Fruit fly (Drosophila melanogaster) whole organism, pupa: Measurements from ENCODE around the gene CG2839.

Experiments used
- CG10348 ChIP-seq: fragments of 200-800 bp; sonication (Bioruptor generic); IDR thresholded peaks from 2 replicates; pipeline ENCODE4 v1.3.6; 2022; ENCODE audit warnings: missing biosample characterization, missing genetic modification characterization
- CG12605 ChIP-seq: fragments of 200-800 bp; sonication (Bioruptor generic); IDR thresholded peaks from 2 replicates; pipeline ENCODE4 v1.3.6; 2022; ENCODE audit warnings: missing biosample characterization, missing genetic modification characterization
- CG13204 ChIP-seq: fragments of 200-800 bp; sonication (Bioruptor generic); optimal IDR thresholded peaks from 2 replicates; lab custom pipeline; 2018; ENCODE audit warnings: missing biosample characterization, mild to moderate bottlenecking, missing genetic modification characterization, moderate library complexity
- CG14655 ChIP-seq: fragments of 200-800 bp; sonication (Bioruptor generic); optimal IDR thresholded peaks from 3 replicates; lab custom pipeline; 2017; ENCODE audit warnings: mild to moderate bottlenecking, missing biosample characterization, missing genetic modification reagents, missing genetic modification characterization
- CG15710 ChIP-seq: fragments of 200-800 bp; sonication (Bioruptor generic); optimal IDR thresholded peaks from 2 replicates; lab custom pipeline; 2018; ENCODE audit warnings: missing biosample characterization, mild to moderate bottlenecking, missing genetic modification characterization, moderate library complexity
- CG17806 ChIP-seq: fragments of 200-800 bp; sonication (Bioruptor generic); optimal IDR thresholded peaks from 2 replicates; lab custom pipeline; 2018; ENCODE audit warnings: missing biosample characterization, mild to moderate bottlenecking, missing genetic modification characterization, moderate library complexity
- CG32121 ChIP-seq: fragments of 200-800 bp; sonication (Bioruptor generic); IDR thresholded peaks from 2 replicates; pipeline ENCODE4 v1.3.6; 2022; ENCODE audit warnings: missing biosample characterization, missing genetic modification characterization
- CG34367 ChIP-seq: fragments of 200-800 bp; sonication (Bioruptor generic); optimal IDR thresholded peaks from 2 replicates; lab custom pipeline; 2018; ENCODE audit warnings: missing biosample characterization, mild to moderate bottlenecking, missing genetic modification characterization
- CG4496 ChIP-seq: fragments of 200-800 bp; sonication (Bioruptor generic); IDR thresholded peaks from 3 replicates; pipeline ENCODE4 v1.3.6; 2022; ENCODE audit warnings: missing biosample characterization, missing genetic modification characterization
- CG8159 ChIP-seq: fragments of 200-800 bp; sonication (Bioruptor generic); optimal IDR thresholded peaks from 3 replicates; lab custom pipeline; 2018; ENCODE audit warnings: missing biosample characterization, mild to moderate bottlenecking, missing genetic modification characterization, moderate library complexity
- CG8301 ChIP-seq: fragments of 200-800 bp; sonication (Bioruptor generic); optimal IDR thresholded peaks from 2 replicates; lab custom pipeline; 2018; ENCODE audit warnings: missing biosample characterization, mild to moderate bottlenecking, missing genetic modification characterization
- CG9948 ChIP-seq: fragments of 200-800 bp; sonication (Bioruptor generic); optimal IDR thresholded peaks from 2 replicates; lab custom pipeline; 2018; ENCODE audit warnings: missing biosample characterization, mild to moderate bottlenecking, missing genetic modification characterization, moderate library complexity
- D1 ChIP-seq: fragments of 200-800 bp; sonication (Bioruptor generic); optimal IDR thresholded peaks from 2 replicates; lab custom pipeline; 2018; ENCODE audit warnings: missing biosample characterization, mild to moderate bottlenecking, missing genetic modification characterization, moderate library complexity
- EcR ChIP-seq: fragments of 200-800 bp; sonication (Bioruptor generic); optimal IDR thresholded peaks from 3 replicates; lab custom pipeline; 2019; ENCODE audit warnings: missing biosample characterization, missing genetic modification characterization, mild to moderate bottlenecking, moderate library complexity, missing genetic modification reagents
- Ets98B ChIP-seq: fragments of 200-800 bp; sonication (Bioruptor generic); IDR thresholded peaks from 2 replicates; pipeline ENCODE4 v1.3.6; 2022; ENCODE audit warnings: missing biosample characterization, missing genetic modification characterization
- Pif1A ChIP-seq: fragments of 200-800 bp; sonication (Bioruptor generic); optimal IDR thresholded peaks from 3 replicates; lab custom pipeline; 2016; ENCODE audit warnings: missing biosample characterization, missing genetic modification characterization
- Pif1B ChIP-seq: fragments of 200-800 bp; sonication (Bioruptor generic); optimal IDR thresholded peaks from 3 replicates; lab custom pipeline; 2016; ENCODE audit warnings: missing biosample characterization, missing genetic modification characterization
- Snoo ChIP-seq: fragments of 200-800 bp; sonication (Bioruptor generic); optimal IDR thresholded peaks from 3 replicates; lab custom pipeline; 2017; ENCODE audit warnings: missing biosample characterization, mild to moderate bottlenecking, missing genetic modification characterization, inconsistent platforms
- fd96Ca ChIP-seq: fragments of 200-800 bp; sonication (Bioruptor generic); IDR thresholded peaks from 3 replicates; pipeline ENCODE4 v1.3.6; 2022; ENCODE audit warnings: missing biosample characterization, missing genetic modification characterization
- gl ChIP-seq: fragments of 200-800 bp; sonication (Bioruptor generic); optimal IDR thresholded peaks from 2 replicates; lab custom pipeline; 2018; ENCODE audit warnings: missing biosample characterization, mild to moderate bottlenecking, missing genetic modification characterization
- rn ChIP-seq: fragments of 200-800 bp; sonication (Bioruptor generic); IDR thresholded peaks from 2 replicates; pipeline ENCODE4 v1.3.6; 2022; ENCODE audit warnings: missing biosample characterization, missing genetic modification characterization

The CG2839 gene

DNA sequence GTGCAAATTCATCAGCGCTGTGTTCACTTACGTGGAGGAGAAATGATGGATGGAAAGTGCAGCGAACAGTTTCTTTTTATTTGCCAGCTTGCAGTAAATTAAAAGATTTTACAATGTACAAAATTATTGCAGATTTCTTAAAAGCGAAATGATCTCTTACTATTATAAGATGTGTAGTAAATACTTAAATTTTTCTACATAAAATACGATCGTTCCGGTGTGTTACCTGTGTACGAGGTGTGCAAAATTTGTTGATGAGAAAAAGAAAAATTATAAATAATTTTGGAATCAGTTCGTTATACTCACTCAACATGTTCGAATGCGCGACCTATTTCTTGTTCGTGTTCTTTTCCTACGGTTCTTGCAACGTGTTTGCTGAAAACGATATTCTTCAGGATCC, at the start of gene CG2839:
CG2839 (plus strand) TSS at position 301 of the 400 bp plus-strand sequence.
- TF ChIP-seq CG12605 = no peak
- TF ChIP-seq CG17806 (tag; lab: Kevin White, UChicago) = no peak
- no peak for TF ChIP-seq Snoo
- no peak for TF ChIP-seq rn (GFP tag; lab: Robert Waterston, UW)
- TF ChIP-seq CG8301 (tag; lab: Kevin White, UChicago) = no peak
- TF ChIP-seq fd96Ca (GFP tag; lab: Robert Waterston, UW) = no peak
- TF ChIP-seq Pif1B (GFP tag; lab: Kevin White, UChicago) = no peak
- TF ChIP-seq CG32121 (GFP tag; lab: Robert Waterston, UW) = no peak
- TF ChIP-seq CG9948 = no peak
- no peak for TF ChIP-seq CG14655 (GFP tag; lab: Kevin White, UChicago)
- no peak for TF ChIP-seq CG15710 (tag; lab: Kevin White, UChicago)
- TF ChIP-seq Pif1A (GFP tag; lab: Kevin White, UChicago) = no peak
- no peak for TF ChIP-seq Ets98B
- TF ChIP-seq CG8159 (tag; lab: Kevin White, UChicago) = no peak
- TF ChIP-seq D1 (tag; lab: Kevin White, UChicago) = no peak
- TF ChIP-seq CG10348 (GFP tag; lab: Robert Waterston, UW) = no peak
- TF ChIP-seq CG13204 (GFP tag; lab: Kevin White, UChicago) = no peak
- no peak for TF ChIP-seq gl (tag; lab: Kevin White, UChicago)
- TF ChIP-seq EcR (GFP tag; lab: Kevin White, UChicago) = no peak

DNA sequence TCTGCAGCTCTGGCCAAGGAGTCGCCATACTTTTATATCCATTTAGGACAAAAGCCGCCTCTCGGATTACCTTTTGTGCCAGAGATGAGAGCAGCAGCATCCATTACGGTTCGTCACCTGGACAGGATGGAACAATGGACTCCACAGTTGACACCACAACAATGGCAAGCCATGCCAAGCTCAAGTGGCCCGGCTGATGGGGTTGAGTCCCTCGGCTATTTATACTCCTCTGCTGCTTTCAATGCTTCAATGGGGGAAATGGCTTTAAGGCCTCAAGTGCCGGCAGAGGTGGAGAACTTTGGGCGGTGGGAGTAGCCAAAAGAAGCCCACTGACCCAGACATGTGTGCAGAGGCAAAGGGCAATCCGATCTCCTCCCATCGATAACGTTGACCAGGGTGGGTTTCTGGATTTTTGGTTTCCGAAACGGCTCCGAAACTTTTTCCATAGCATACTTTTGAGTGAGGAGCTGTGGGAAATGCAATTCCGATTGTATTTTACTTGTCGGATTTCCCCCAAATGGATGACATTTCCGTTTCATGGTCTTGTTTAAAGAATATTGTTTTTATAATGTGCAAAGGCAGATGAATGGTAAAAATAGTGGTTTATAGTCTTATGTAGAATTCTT, 48.8 kb upstream of the CG2839 start, which contains the start of gene Ptth:
Ptth (minus strand) TSS at position 338 of the 626 bp plus-strand sequence.
- TF ChIP-seq Pif1B (GFP tag; lab: Kevin White, UChicago) (no peak), CG4496 (GFP tag; lab: Robert Waterston, UW) (0 out of 3 replicates have a peak, but pooled peaks have one; percentile 16)

DNA sequence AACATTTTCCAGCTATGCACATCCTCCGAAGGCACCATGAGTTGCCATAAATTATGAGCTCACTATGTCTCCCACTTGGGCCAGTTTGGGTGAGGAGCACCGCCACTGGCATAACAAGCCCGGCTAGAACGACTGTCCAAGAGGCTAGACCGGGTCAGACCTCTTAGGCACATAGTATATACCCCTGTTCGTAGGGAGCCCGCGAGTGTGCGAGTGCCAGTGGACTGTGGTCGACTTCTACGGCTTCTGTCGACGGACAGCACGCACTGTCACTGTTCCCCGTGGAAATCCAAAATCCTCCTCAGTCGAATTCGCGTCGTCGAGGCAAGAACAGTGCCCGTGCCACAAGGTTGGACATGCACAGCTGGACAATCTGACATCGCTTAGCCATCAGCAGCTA, 48.3 kb upstream of the CG2839 start, which contains the start of gene Pph13:
Pph13 (plus strand) TSS at position 301 of the 400 bp plus-strand sequence.
- TF ChIP-seq CG10348 (GFP tag; lab: Robert Waterston, UW) (no peak), Snoo (no peak), Pif1B (GFP tag; lab: Kevin White, UChicago) (no peak), CG34367 (no peak), CG15710 (tag; lab: Kevin White, UChicago) (no peak), CG17806 (tag; lab: Kevin White, UChicago) (no peak), CG12605 (no peak), Pif1A (GFP tag; lab: Kevin White, UChicago) (no peak), CG4496 (GFP tag; lab: Robert Waterston, UW) (no peak)
- TF ChIP-seq, all 21 proteins: peak for 0

DNA sequence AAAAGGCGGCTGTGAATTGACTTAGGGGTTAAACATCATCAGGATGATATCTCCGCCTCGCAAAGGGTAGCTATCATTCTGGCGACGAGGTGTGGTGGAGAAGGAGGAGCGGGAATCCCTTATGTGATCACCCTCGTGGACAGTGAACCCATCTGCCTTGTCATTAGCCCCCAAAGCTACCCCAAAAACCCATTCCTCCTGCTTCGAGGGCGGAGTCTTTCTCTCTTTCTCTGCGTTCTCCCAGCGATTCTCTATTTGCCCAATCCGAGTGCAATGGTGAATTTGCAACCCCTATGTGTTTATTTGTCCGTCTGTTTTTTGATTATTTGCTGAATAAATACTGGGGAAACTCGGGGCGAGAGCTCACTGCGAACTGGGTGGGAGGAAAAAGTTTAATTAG, 40.2 kb upstream of the CG2839 start:
- TF ChIP-seq CG4496 (GFP tag; lab: Robert Waterston, UW) = no peak
- TF ChIP-seq CG32121 (GFP tag; lab: Robert Waterston, UW) = no peak
- no peak for TF ChIP-seq CG17806 (tag; lab: Kevin White, UChicago)
- TF ChIP-seq CG12605 = no peak
- TF ChIP-seq gl (tag; lab: Kevin White, UChicago) = no peak
- no peak for TF ChIP-seq rn (GFP tag; lab: Robert Waterston, UW)
- TF ChIP-seq Snoo = no peak
- TF ChIP-seq CG34367 = no peak
- TF ChIP-seq, all 21 proteins: peak for 0

DNA sequence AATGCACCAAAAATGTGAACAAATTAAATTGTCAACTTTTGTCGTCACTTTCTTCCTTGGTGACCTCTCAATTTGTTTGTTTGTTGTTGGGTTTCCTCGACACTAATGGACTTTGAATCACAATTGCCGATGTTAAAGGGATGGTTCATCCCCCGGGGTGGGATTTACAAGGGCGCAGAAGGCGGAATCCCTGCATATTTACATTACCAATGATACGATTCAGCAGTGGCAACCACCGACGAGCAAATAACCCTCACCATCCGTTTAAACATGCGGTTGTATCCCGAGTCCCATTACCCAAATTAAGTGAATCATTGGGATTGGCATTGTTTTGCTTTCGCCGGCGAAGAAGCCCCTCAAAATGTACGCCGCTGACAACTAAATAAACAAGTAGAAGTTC, 33.9 kb upstream of the CG2839 start:
- TF ChIP-seq CG17806 (tag; lab: Kevin White, UChicago) = no peak
- no peak for TF ChIP-seq CG10348 (GFP tag; lab: Robert Waterston, UW)
- no peak for TF ChIP-seq CG8301 (tag; lab: Kevin White, UChicago)
- no peak for TF ChIP-seq CG9948

DNA sequence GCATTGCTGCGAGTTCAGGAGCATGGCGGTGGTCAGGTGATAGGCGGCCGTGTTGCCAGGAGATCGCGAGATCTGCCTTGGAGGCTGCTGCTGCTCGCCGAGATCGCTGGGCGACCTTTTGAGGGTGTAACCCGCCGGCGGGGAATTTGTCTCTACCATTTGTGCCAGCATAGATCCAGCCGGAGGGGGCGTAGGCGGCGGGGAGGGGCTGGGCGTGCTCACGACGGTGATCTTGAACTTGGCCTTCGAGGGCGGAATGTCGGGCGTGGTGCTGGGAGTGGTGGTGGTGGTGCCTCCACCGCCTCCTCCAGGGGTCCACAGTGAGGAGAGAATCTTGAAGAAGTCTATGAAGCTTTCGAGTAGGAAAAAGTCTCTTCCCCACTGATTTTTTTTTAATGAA, 31.4 kb upstream of the CG2839 start:
- TF ChIP-seq CG15710 (tag; lab: Kevin White, UChicago) (no peak), rn (GFP tag; lab: Robert Waterston, UW) (0 out of 2 replicates have a peak, but pooled peaks have one; percentile 6), Pif1A (GFP tag; lab: Kevin White, UChicago) (no peak), fd96Ca (GFP tag; lab: Robert Waterston, UW) (no peak), CG12605 (no peak), gl (tag; lab: Kevin White, UChicago) (no peak)

DNA sequence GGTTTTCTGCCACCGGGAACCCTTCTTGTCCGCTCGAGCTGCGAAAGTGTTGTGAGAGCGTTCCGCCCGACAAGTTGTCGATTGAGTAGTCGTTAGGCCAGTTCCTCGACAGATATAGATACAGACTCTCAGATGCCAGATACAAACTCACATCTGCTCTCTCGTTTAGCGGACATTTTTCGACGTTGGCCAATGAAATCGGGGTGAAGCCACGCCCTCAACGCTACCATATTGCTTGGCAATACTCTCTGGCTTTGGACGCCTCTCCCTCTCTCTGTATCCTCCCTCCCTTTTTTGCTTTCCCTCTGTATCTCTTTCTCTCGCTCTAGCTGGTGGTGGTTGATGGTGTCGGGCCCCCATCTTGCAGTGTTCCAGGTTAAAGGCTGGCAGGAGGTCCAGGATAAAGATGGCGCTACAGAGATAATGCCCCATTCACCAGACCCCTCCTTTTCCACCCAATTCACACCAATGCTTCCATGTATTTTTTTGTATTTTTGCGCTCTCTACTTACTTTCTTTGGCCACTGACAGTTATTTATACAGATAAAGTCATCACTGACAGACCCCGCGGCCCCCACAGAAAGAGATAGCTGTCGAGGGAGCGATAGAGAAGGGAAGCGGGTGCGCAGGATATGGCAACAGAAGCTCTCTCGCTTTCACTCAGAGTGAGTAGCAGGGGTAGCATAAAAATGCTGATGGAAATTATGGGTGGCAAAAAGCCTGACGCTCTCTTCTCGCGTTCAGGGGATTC, 30.6 kb upstream of the CG2839 start, which contains the start of gene Gsc:
Gsc (minus strand) TSS at position 51 of the 750 bp plus-strand sequence.
- TF ChIP-seq rn (GFP tag; lab: Robert Waterston, UW) = no peak
- 0 out of 3 replicates have a peak, but pooled peaks have one; percentile 40 for TF ChIP-seq CG4496 (GFP tag; lab: Robert Waterston, UW)
- TF ChIP-seq, all 21 proteins: peak for 1
